Fruit fly (Drosophila melanogaster): Measurements from ENCODE around the gene CG31224.

- TF ChIP-seq CG10348 (GFP tag; IDR thresholded peaks at IDR 0.05), result no peak
- TF ChIP-seq gl (tag; optimal IDR thresholded peaks at IDR 0.05), result no peak
These were observed 39.6 kb downstream of the CG31224 start for dm6 chr3R:18619451-18619942.
